Fruit fly (Drosophila melanogaster) whole organism, prepupa: ENCODE measurements around the gene P5CDh2.

Experiments used
- Blimp-1 ChIP-seq: fragments of 200-800 bp; sonication (Bioruptor generic); optimal IDR thresholded peaks from 3 replicates; lab custom pipeline; 2017; ENCODE audit warnings: missing biosample characterization, missing genetic modification characterization, mild to moderate bottlenecking, moderate library complexity, missing genetic modification reagents
- CG10669 ChIP-seq: fragments of 200-800 bp; sonication (Bioruptor generic); optimal IDR thresholded peaks from 3 replicates; lab custom pipeline; 2018; ENCODE audit warnings: missing biosample characterization, mild to moderate bottlenecking, missing genetic modification characterization, moderate library complexity
- CG11902 ChIP-seq: fragments of 200-800 bp; sonication (Bioruptor generic); optimal IDR thresholded peaks from 3 replicates; lab custom pipeline; 2016; ENCODE audit warnings: missing biosample characterization, missing genetic modification characterization
- CG15336 ChIP-seq: fragments of 200-800 bp; sonication (Bioruptor generic); IDR thresholded peaks from 2 replicates; pipeline ENCODE4 v1.3.6; 2022; ENCODE audit warnings: missing biosample characterization, missing genetic modification characterization
- CG3032 ChIP-seq: fragments of 200-800 bp; optimal IDR thresholded peaks from 2 replicates; lab custom pipeline; 2019; ENCODE audit warnings: missing biosample characterization, mild to moderate bottlenecking, missing genetic modification characterization, moderate library complexity
- CG32006 ChIP-seq: fragments of 200-800 bp; sonication (Bioruptor generic); optimal IDR thresholded peaks from 3 replicates; lab custom pipeline; 2017; ENCODE audit warnings: missing biosample characterization, mild to moderate bottlenecking, missing genetic modification characterization
- CG3919 ChIP-seq: fragments of 200-800 bp; sonication (Bioruptor generic); optimal IDR thresholded peaks from 3 replicates; lab custom pipeline; 2016; ENCODE audit warnings: missing biosample characterization, missing genetic modification characterization
- CG4318 ChIP-seq: fragments of 200-800 bp; sonication (Bioruptor generic); optimal IDR thresholded peaks from 3 replicates; lab custom pipeline; 2017; ENCODE audit warnings: missing biosample characterization, mild to moderate bottlenecking, missing genetic modification characterization
- CG6163 ChIP-seq: fragments of 200-800 bp; sonication (Bioruptor generic); IDR thresholded peaks from 3 replicates; pipeline ENCODE4 v1.3.6; 2022; ENCODE audit warnings: missing biosample characterization, missing genetic modification characterization
- CG6276 ChIP-seq: fragments of 200-800 bp; sonication (Bioruptor generic); optimal IDR thresholded peaks from 2 replicates; lab custom pipeline; 2017; ENCODE audit warnings: missing biosample characterization, mild to moderate bottlenecking, missing genetic modification characterization
- CG6792 ChIP-seq: fragments of 200-800 bp; sonication (Bioruptor generic); optimal IDR thresholded peaks from 3 replicates; lab custom pipeline; 2016; ENCODE audit warnings: missing biosample characterization, missing genetic modification characterization
- CG6808 ChIP-seq: fragments of 200-800 bp; sonication (Bioruptor generic); optimal IDR thresholded peaks from 3 replicates; lab custom pipeline; 2017; ENCODE audit warnings: missing biosample characterization, missing genetic modification characterization, mild to moderate bottlenecking, moderate library complexity, missing genetic modification reagents
- CG6854 ChIP-seq: fragments of 200-800 bp; sonication (Bioruptor generic); optimal IDR thresholded peaks from 2 replicates; lab custom pipeline; 2017; ENCODE audit warnings: missing biosample characterization, mild to moderate bottlenecking, missing genetic modification characterization
- CG7368 ChIP-seq: fragments of 200-800 bp; sonication (Bioruptor generic); optimal IDR thresholded peaks from 3 replicates; lab custom pipeline; 2016; ENCODE audit warnings: missing biosample characterization, missing genetic modification characterization
- CG8119 ChIP-seq: fragments of 200-800 bp; sonication (Bioruptor generic); IDR thresholded peaks from 3 replicates; pipeline ENCODE4 v1.3.6; 2022; ENCODE audit warnings: missing biosample characterization, missing genetic modification characterization
- CG8319 ChIP-seq: fragments of 200-800 bp; sonication (Bioruptor generic); optimal IDR thresholded peaks from 3 replicates; lab custom pipeline; 2016; ENCODE audit warnings: missing biosample characterization, missing genetic modification characterization
- CG9139 ChIP-seq: fragments of 200-800 bp; sonication (Bioruptor generic); optimal IDR thresholded peaks from 3 replicates; lab custom pipeline; 2017; ENCODE audit warnings: missing biosample characterization, mild to moderate bottlenecking, missing genetic modification characterization
- Eip75B ChIP-seq: fragments of 200-800 bp; sonication (Bioruptor generic); optimal IDR thresholded peaks from 3 replicates; lab custom pipeline; 2016; ENCODE audit warnings: missing biosample characterization, missing genetic modification characterization
- Eip78C ChIP-seq: fragments of 200-800 bp; sonication (Bioruptor generic); peaks from one replicate; lab custom pipeline; 2016; ENCODE audit warnings: missing biosample characterization, missing genetic modification characterization
- Eip93F ChIP-seq: fragments of 200-800 bp; sonication (Bioruptor generic); optimal IDR thresholded peaks from 2 replicates; lab custom pipeline; 2016; ENCODE audit warnings: missing biosample characterization, mild to moderate bottlenecking, missing genetic modification characterization
- Ets21C ChIP-seq: fragments of 200-800 bp; sonication (Bioruptor generic); optimal IDR thresholded peaks from 3 replicates; lab custom pipeline; 2016; ENCODE audit warnings: missing biosample characterization, missing genetic modification characterization
- Ets96B ChIP-seq: fragments of 200-800 bp; optimal IDR thresholded peaks from 2 replicates; lab custom pipeline; 2019; ENCODE audit warnings: missing biosample characterization, mild to moderate bottlenecking, missing genetic modification characterization, moderate library complexity
- Gug ChIP-seq: fragments of 200-800 bp; sonication (Bioruptor generic); IDR thresholded peaks from 2 replicates; pipeline ENCODE4 v1.3.6; 2022; ENCODE audit warnings: missing biosample characterization, missing genetic modification characterization
- Hr38 ChIP-seq: sonication (Bioruptor generic); optimal IDR thresholded peaks from 2 replicates; lab custom pipeline; 2016; ENCODE audit warnings: missing biosample characterization, missing genetic modification characterization
- Hr4 ChIP-seq: fragments of 200-800 bp; sonication (Bioruptor generic); optimal IDR thresholded peaks from 3 replicates; lab custom pipeline; 2016; ENCODE audit warnings: missing biosample characterization, missing genetic modification characterization
- Met ChIP-seq: fragments of 200-800 bp; sonication (Bioruptor generic); optimal IDR thresholded peaks from 3 replicates; lab custom pipeline; 2016; ENCODE audit warnings: missing biosample characterization, missing genetic modification characterization
- OdsH ChIP-seq: fragments of 200-800 bp; sonication (Bioruptor generic); optimal IDR thresholded peaks from 3 replicates; lab custom pipeline; 2016; ENCODE audit warnings: missing biosample characterization, missing genetic modification characterization
- Sox102F ChIP-seq: fragments of 200-800 bp; sonication (Bioruptor generic); optimal IDR thresholded peaks from 2 replicates; lab custom pipeline; 2016; ENCODE audit warnings: missing biosample characterization, mild to moderate bottlenecking, missing genetic modification characterization
- Sox14 ChIP-seq: fragments of 200-800 bp; sonication (Bioruptor generic); optimal IDR thresholded peaks from 3 replicates; lab custom pipeline; 2016; ENCODE audit warnings: missing biosample characterization, missing genetic modification characterization
- Sox15 ChIP-seq: fragments of 200-800 bp; sonication (Bioruptor generic); optimal IDR thresholded peaks from 3 replicates; lab custom pipeline; 2016; ENCODE audit warnings: missing biosample characterization, missing genetic modification characterization
- achi ChIP-seq: fragments of 200-800 bp; sonication (Bioruptor generic); optimal IDR thresholded peaks from 3 replicates; lab custom pipeline; 2016; ENCODE audit warnings: missing biosample characterization, missing genetic modification characterization
- cyc ChIP-seq: fragments of 200-800 bp; sonication (Bioruptor generic); optimal IDR thresholded peaks from 3 replicates; lab custom pipeline; 2016; ENCODE audit warnings: missing biosample characterization, missing genetic modification characterization
- dac ChIP-seq: fragments of 200-800 bp; sonication (Bioruptor generic); optimal IDR thresholded peaks from 2 replicates; lab custom pipeline; 2017; ENCODE audit warnings: missing biosample characterization, mild to moderate bottlenecking, missing genetic modification characterization
- eg ChIP-seq: fragments of 200-800 bp; sonication (Bioruptor generic); IDR thresholded peaks from 3 replicates; pipeline ENCODE4 v1.3.6; 2022; ENCODE audit warnings: missing biosample characterization, missing genetic modification characterization
- esn ChIP-seq: fragments of 200-800 bp; sonication (Bioruptor generic); optimal IDR thresholded peaks from 2 replicates; lab custom pipeline; 2016; ENCODE audit warnings: missing biosample characterization, mild to moderate bottlenecking, missing genetic modification characterization, moderate library complexity
- fd85E ChIP-seq: fragments of 200-800 bp; sonication (Bioruptor generic); optimal IDR thresholded peaks from 3 replicates; lab custom pipeline; 2016; ENCODE audit warnings: missing biosample characterization, missing genetic modification characterization
- fkh ChIP-seq: fragments of 200-800 bp; sonication (Bioruptor generic); optimal IDR thresholded peaks from 3 replicates; lab custom pipeline; 2017; ENCODE audit warnings: missing biosample characterization, mild to moderate bottlenecking, missing genetic modification characterization, moderate library complexity
- lz ChIP-seq: fragments of 200-800 bp; sonication (Bioruptor generic); optimal IDR thresholded peaks from 3 replicates; lab custom pipeline; 2016; ENCODE audit warnings: missing biosample characterization, missing genetic modification characterization
- net ChIP-seq: fragments of 200-800 bp; sonication (Bioruptor generic); optimal IDR thresholded peaks from 3 replicates; lab custom pipeline; 2016; ENCODE audit warnings: missing biosample characterization, missing genetic modification characterization
- pdm3 ChIP-seq: fragments of 200-800 bp; sonication (Bioruptor generic); optimal IDR thresholded peaks from 3 replicates; lab custom pipeline; 2016; ENCODE audit warnings: missing biosample characterization, missing genetic modification characterization
- salr ChIP-seq, 2 experiments: fragments of 200-800 bp; sonication (Bioruptor generic); optimal IDR thresholded peaks; 3 replicates each; lab custom pipeline; 2016 to 2018; ENCODE audit warnings: missing biosample characterization in 2 of 2, missing genetic modification characterization in 2 of 2, mild to moderate bottlenecking in 1 of 2
- spab ChIP-seq: fragments of 200-800 bp; sonication (Bioruptor generic); optimal IDR thresholded peaks from 2 replicates; lab custom pipeline; 2017; ENCODE audit warnings: missing biosample characterization, mild to moderate bottlenecking, missing genetic modification characterization, missing genetic modification reagents
- ss ChIP-seq, 2 experiments: fragments of 200-800 bp; sonication (Bioruptor generic); optimal IDR thresholded peaks; 2 replicates in 1 of 2; 3 replicates in 1 of 2; lab custom pipeline; 2017 to 2018; ENCODE audit warnings: mild to moderate bottlenecking in 2 of 2, missing biosample characterization in 2 of 2, missing genetic modification characterization in 2 of 2, moderate library complexity in 1 of 2
- svp ChIP-seq: fragments of 200-800 bp; sonication (Bioruptor generic); peaks from one replicate; lab custom pipeline; 2016; ENCODE audit warnings: missing biosample characterization, missing genetic modification characterization
- topi ChIP-seq: fragments of 200-800 bp; sonication (Bioruptor generic); optimal IDR thresholded peaks from 3 replicates; lab custom pipeline; 2016; ENCODE audit warnings: missing biosample characterization, missing genetic modification characterization
- vri ChIP-seq: fragments of 200-800 bp; sonication (Bioruptor generic); optimal IDR thresholded peaks from 3 replicates; lab custom pipeline; 2016; ENCODE audit warnings: missing biosample characterization, mild to moderate bottlenecking, missing genetic modification characterization

Gene P5CDh2

DNA sequence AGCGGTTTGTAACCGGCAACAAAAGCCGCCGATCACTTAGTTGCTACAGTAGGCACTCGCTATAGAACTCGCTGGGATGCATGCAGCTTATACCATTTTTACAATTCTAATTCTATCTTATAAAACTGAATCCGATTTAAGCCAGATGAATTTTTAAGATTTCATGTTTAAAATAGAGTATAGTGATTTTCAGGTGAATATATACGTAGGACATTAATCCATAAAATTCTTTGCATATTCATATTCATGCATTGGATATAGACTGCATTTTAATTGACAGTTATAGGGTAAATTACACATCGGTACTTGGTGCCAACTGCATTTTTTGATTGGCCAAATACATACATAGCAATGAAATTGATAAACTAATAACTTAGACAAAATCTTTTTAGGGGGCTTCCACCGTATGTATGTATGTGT, 9.9 kb downstream of the P5CDh2 start (continued):
- TF ChIP-seq spab (GFP tag; lab: Kevin White, UChicago): peak; percentile 11
- no peak for TF ChIP-seq Sox102F (GFP tag; lab: Kevin White, UChicago)
- peak; percentile 47 for TF ChIP-seq Sox14
- TF ChIP-seq CG7368 (GFP tag; lab: Kevin White, UChicago): peak; percentile 56
- TF ChIP-seq Ets96B (tag; lab: Kevin White, UChicago): no peak
- TF ChIP-seq cyc (GFP tag; lab: Kevin White, UChicago): peak; percentile 65
- peak; percentile 66 for TF ChIP-seq CG3919 (GFP tag; lab: Kevin White, UChicago)
- TF ChIP-seq topi (GFP tag; lab: Kevin White, UChicago): peak; percentile 73
- TF ChIP-seq fkh (GFP tag; lab: Kevin White, UChicago): no peak
- TF ChIP-seq Met: no peak
- peak; percentile 63; the same call in 2 of the 3 replicates for TF ChIP-seq CG8119 (GFP tag; lab: Robert Waterston, UW)
- TF ChIP-seq ss (GFP tag; optimal IDR thresholded peaks at IDR 0.05; lab: Kevin White, UChicago): no peak
- TF ChIP-seq achi (GFP tag; lab: Kevin White, UChicago): peak; percentile 5
- peak; percentile 56 for TF ChIP-seq CG6163 (GFP tag; lab: Robert Waterston, UW)
- peak; percentile 19 for TF ChIP-seq Blimp-1 (GFP tag; lab: Kevin White, UChicago)
- TF ChIP-seq svp (GFP tag; lab: Kevin White, UChicago): peak; percentile 74
- no peak for TF ChIP-seq CG6854 (GFP tag; lab: Kevin White, UChicago)
- TF ChIP-seq Hr4 (GFP tag; lab: Kevin White, UChicago): peak; percentile 27
- peak; percentile 37 for TF ChIP-seq CG6808
- peak; percentile 47 for TF ChIP-seq CG8319 (GFP tag; lab: Kevin White, UChicago)
- TF ChIP-seq OdsH (GFP tag; lab: Kevin White, UChicago): peak; percentile 17
- peak; percentile 8 for TF ChIP-seq Eip75B (GFP tag; lab: Kevin White, UChicago)
- TF ChIP-seq Ets21C (GFP tag; lab: Kevin White, UChicago): peak; percentile 23
- TF ChIP-seq, all 60 proteins: peak for 35

DNA sequence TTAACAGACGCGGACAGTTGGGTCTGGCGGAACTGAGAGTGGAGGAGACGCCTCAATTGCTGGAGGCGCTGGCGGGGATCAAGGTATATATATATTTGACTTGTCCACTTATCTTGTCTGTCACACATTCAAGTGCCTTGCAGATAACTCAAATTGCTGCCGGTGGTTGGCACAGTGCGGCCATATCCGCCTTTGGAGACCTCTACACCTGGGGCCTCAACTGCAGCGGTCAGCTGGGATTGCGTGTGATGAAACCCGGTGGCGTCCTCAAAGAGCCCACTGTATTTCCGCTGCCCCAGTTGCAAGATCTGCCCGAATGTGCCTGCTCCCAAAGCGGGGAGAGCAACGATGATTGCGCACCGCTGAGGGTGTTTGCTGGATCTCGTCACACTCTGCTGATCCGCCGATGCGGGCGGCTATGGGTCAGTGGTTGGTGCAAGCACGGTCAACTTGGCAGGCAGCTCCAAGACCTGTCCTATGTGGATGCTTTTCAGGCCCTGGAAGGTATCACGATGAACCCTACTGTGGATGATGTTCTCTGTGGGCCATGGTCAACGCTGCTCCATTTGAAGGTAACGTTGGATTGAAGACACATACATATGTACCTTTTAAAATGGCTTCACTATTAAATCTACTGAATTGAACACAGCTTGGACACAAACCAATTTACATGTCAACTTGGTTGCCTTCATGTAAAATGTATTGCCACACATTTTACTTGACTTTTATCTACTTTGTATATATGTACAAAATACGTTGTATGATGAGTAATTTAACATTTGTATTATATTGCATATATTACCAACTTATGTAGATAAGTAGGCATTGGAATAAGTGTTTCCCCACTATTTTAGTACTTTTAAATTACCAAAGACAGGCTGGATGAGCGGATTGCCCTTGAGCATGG, 11.2 kb downstream of the P5CDh2 start, which contains the start of gene CG43844:
TSS of gene CG43844 (plus strand) at position 844 of the 907 bp plus-strand sequence.
- TF ChIP-seq Eip78C (peak; percentile 51), CG4318 (GFP tag; lab: Kevin White, UChicago) (no peak), CG6276 (GFP tag; lab: Kevin White, UChicago) (no peak), dac (GFP tag; lab: Kevin White, UChicago) (no peak), CG9139 (GFP tag; lab: Kevin White, UChicago) (no peak), Sox14 (no peak), Sox102F (GFP tag; lab: Kevin White, UChicago) (no peak), pdm3 (no peak), CG6792 (GFP tag; lab: Kevin White, UChicago) (no peak), CG3032 (no peak), Blimp-1 (GFP tag; lab: Kevin White, UChicago) (no peak), CG6808 (no peak), CG11902 (GFP tag; lab: Kevin White, UChicago) (peak; percentile 9), fkh (GFP tag; lab: Kevin White, UChicago) (no peak), CG32006 (GFP tag; lab: Kevin White, UChicago) (no peak), salr (GFP tag; optimal IDR thresholded peaks at IDR 0.05; lab: Kevin White, UChicago) (no peak), Hr38 (GFP tag; lab: Kevin White, UChicago) (no peak), Sox15 (GFP tag; lab: Kevin White, UChicago) (no peak), CG15336 (GFP tag; lab: Robert Waterston, UW) (no peak), eg (GFP tag; lab: Robert Waterston, UW) (no peak), ss (GFP tag; optimal IDR thresholded peaks at IDR 0.05; lab: Kevin White, UChicago) (no peak), OdsH (GFP tag; lab: Kevin White, UChicago) (peak; percentile 0), achi (GFP tag; lab: Kevin White, UChicago) (no peak), Gug (no peak), Hr4 (GFP tag; lab: Kevin White, UChicago) (no peak), lz (GFP tag; lab: Kevin White, UChicago) (no peak), cyc (GFP tag; lab: Kevin White, UChicago) (no peak), fd85E (GFP tag; lab: Kevin White, UChicago) (no peak), net (GFP tag; lab: Kevin White, UChicago) (no peak), CG10669 (GFP tag; lab: Kevin White, UChicago) (no peak), Ets96B (tag; lab: Kevin White, UChicago) (no peak), Eip93F (GFP tag; lab: Kevin White, UChicago) (no peak), CG7368 (GFP tag; lab: Kevin White, UChicago) (peak; percentile 15), vri (peak; percentile 10), CG8319 (GFP tag; lab: Kevin White, UChicago) (no peak), CG3919 (GFP tag; lab: Kevin White, UChicago) (no peak), esn (peak; percentile 21)
